Fruit fly (Drosophila melanogaster): Measurements from ENCODE around the gene CG5850.

Gene CG5850

DNA sequence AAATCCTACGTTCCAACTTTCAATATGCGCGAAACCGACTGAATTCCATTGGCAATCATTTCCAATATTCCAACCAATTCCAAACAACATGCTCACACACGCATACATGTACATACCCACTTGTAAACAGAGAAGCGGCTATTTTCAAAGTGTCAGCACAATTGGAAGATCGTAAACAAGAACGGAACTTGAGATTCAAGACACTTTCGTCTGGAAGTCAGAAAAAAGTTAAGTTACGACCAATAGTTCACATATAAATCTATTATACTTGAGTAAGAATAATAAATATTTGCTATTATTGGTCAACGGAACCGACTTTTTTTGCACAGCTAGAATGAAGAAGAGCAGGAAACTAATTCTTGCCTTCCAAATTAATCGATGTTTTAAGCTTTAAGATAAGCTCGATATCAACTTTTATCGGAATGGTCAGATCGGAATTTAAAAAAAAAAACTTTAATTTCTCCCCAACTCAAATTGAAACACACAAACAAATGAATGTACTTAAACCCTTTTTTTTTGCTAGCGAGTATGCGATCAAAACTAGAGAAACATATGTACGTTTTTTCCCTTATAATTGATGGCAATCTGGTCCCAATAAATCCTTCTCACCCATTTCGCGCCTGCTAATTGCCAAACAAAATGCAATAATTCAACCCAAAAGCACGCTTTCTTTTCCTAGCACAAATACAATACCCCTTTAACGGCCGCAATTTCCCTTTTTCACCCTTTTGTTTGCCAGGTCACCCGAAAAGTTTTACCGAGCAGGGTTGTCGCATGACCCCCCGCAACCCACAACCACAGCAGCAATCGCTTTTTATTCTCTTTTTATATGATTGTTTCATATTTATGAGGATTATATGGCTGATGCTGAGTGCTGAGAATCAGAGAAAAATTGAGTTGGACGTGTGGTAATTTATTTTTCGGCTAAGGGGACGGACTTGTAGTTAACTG is 38.9 kb upstream of the CG5850 start, which contains the start of the genes CG31875 and SoYb:
Gene CG31875, minus strand, starts transcription at position 329 of the 951 bp plus-strand sequence.
Gene SoYb, minus strand, starts transcription at position 329 of the 951 bp plus-strand sequence.
- TF ChIP-seq Snoo (tag; optimal IDR thresholded peaks at IDR 0.05) (no peak), CG10348 (GFP tag; IDR thresholded peaks at IDR 0.05) (no peak), Pif1A (GFP tag; optimal IDR thresholded peaks at IDR 0.05) (no peak), fd96Ca (GFP tag; IDR thresholded peaks at IDR 0.05) (no peak), CG9948 (tag; optimal IDR thresholded peaks at IDR 0.05) (no peak), rn (GFP tag; IDR thresholded peaks at IDR 0.05) (no peak), CG12605 (GFP tag; IDR thresholded peaks at IDR 0.05) (no peak), CG32121 (GFP tag; IDR thresholded peaks at IDR 0.05) (no peak), CG34367 (tag; optimal IDR thresholded peaks at IDR 0.05) (no peak)

- TF ChIP-seq EcR (GFP tag; optimal IDR thresholded peaks at IDR 0.05), result no peak
- TF ChIP-seq gl (tag; optimal IDR thresholded peaks at IDR 0.05), result no peak
- TF ChIP-seq CG10348 (GFP tag; IDR thresholded peaks at IDR 0.05), result no peak
- TF ChIP-seq CG9948 (tag; optimal IDR thresholded peaks at IDR 0.05), result no peak
- TF ChIP-seq CG12605 (GFP tag; IDR thresholded peaks at IDR 0.05), result no peak
- TF ChIP-seq CG8301 (tag; optimal IDR thresholded peaks at IDR 0.05), result no peak
- no peak for TF ChIP-seq Snoo (tag; optimal IDR thresholded peaks at IDR 0.05)
- TF ChIP-seq Pif1A (GFP tag; optimal IDR thresholded peaks at IDR 0.05), result no peak
- no peak for TF ChIP-seq CG14655 (GFP tag; optimal IDR thresholded peaks at IDR 0.05)
- no peak for TF ChIP-seq D1 (tag; optimal IDR thresholded peaks at IDR 0.05)
- no peak for TF ChIP-seq Pif1B (GFP tag; optimal IDR thresholded peaks at IDR 0.05)
- TF ChIP-seq fd96Ca (GFP tag; IDR thresholded peaks at IDR 0.05), result no peak
- no peak for TF ChIP-seq CG34367 (tag; optimal IDR thresholded peaks at IDR 0.05)
- TF ChIP-seq CG32121 (GFP tag; IDR thresholded peaks at IDR 0.05), result no peak
- TF ChIP-seq CG17806 (tag; optimal IDR thresholded peaks at IDR 0.05), result no peak
- TF ChIP-seq Ets98B (GFP tag; IDR thresholded peaks at IDR 0.05), result no peak
- TF ChIP-seq CG8159 (tag; optimal IDR thresholded peaks at IDR 0.05), result no peak
- no peak for TF ChIP-seq CG13204 (GFP tag; optimal IDR thresholded peaks at IDR 0.05)
Measured at dm6 chr2L:9996553-9996952, 32.8 kb upstream of the CG5850 start.

- no peak for TF ChIP-seq D1 (tag; optimal IDR thresholded peaks at IDR 0.05)
- TF ChIP-seq EcR (GFP tag; optimal IDR thresholded peaks at IDR 0.05), result no peak
- TF ChIP-seq Snoo (tag; optimal IDR thresholded peaks at IDR 0.05), result no peak
- TF ChIP-seq CG13204 (GFP tag; optimal IDR thresholded peaks at IDR 0.05), result no peak
- TF ChIP-seq gl (tag; optimal IDR thresholded peaks at IDR 0.05), result no peak
- no peak for TF ChIP-seq CG32121 (GFP tag; IDR thresholded peaks at IDR 0.05)
- no peak for TF ChIP-seq CG14655 (GFP tag; optimal IDR thresholded peaks at IDR 0.05)
- TF ChIP-seq CG12605 (GFP tag; IDR thresholded peaks at IDR 0.05), result no peak
- TF ChIP-seq CG17806 (tag; optimal IDR thresholded peaks at IDR 0.05), result no peak
Measured at dm6 chr2L:9994382-9994781, 30.6 kb upstream of the CG5850 start.

DNA sequence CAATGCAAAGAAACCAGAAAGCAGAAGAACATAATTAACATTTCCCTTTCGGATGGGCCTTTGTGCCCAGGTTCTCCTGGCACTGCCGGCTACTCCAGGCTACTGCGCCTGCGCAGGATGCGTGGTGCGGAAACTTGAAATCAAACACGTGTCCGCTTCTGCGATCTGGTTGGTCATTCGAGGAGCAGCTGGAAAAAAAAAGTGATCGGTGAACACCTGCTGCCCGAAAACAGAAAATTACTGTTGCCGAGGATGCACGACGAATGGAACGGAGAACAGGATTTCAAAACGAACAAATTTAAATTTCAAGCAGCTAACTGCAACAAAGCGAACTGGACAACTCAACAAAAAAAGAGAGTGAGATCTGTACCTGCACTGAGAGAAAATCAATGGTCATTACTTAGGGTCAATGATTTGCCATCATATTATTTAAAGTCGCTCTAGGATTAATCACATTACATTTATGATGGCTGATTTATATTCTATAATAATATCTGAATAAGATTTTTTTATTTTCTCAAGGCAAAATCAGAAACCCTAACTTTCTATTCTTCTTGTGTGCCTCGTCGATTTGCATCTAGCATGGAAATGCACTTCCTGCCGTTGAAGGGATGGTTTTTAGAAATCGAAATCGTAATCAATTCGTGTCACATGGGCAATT is 26.2 kb upstream of the CG5850 start:
- TF ChIP-seq Pif1B (GFP tag; optimal IDR thresholded peaks at IDR 0.05), result no peak
- peak; percentile 9 for TF ChIP-seq CG34367 (tag; optimal IDR thresholded peaks at IDR 0.05)
- TF ChIP-seq CG12605 (GFP tag; IDR thresholded peaks at IDR 0.05), result no peak
- no peak for TF ChIP-seq rn (GFP tag; IDR thresholded peaks at IDR 0.05)
- no peak for TF ChIP-seq EcR (GFP tag; optimal IDR thresholded peaks at IDR 0.05)
- no peak for TF ChIP-seq CG8301 (tag; optimal IDR thresholded peaks at IDR 0.05)
- no peak for TF ChIP-seq fd96Ca (GFP tag; IDR thresholded peaks at IDR 0.05)
- no peak for TF ChIP-seq CG13204 (GFP tag; optimal IDR thresholded peaks at IDR 0.05)
- no peak for TF ChIP-seq CG4496 (GFP tag; IDR thresholded peaks at IDR 0.05)
- no peak for TF ChIP-seq CG14655 (GFP tag; optimal IDR thresholded peaks at IDR 0.05)
- TF ChIP-seq CG8159 (tag; optimal IDR thresholded peaks at IDR 0.05), result peak; percentile 65
- peak; percentile 48 for TF ChIP-seq CG17806 (tag; optimal IDR thresholded peaks at IDR 0.05)
- no peak for TF ChIP-seq CG32121 (GFP tag; IDR thresholded peaks at IDR 0.05)
- TF ChIP-seq gl (tag; optimal IDR thresholded peaks at IDR 0.05), result no peak
- TF ChIP-seq D1 (tag; optimal IDR thresholded peaks at IDR 0.05), result no peak
- peak; percentile 25 for TF ChIP-seq CG15710 (tag; optimal IDR thresholded peaks at IDR 0.05)
- TF ChIP-seq Ets98B (GFP tag; IDR thresholded peaks at IDR 0.05), result no peak
- peak; percentile 32 for TF ChIP-seq CG9948 (tag; optimal IDR thresholded peaks at IDR 0.05)
- TF ChIP-seq Snoo (tag; optimal IDR thresholded peaks at IDR 0.05), result peak; percentile 47
- TF ChIP-seq Pif1A (GFP tag; optimal IDR thresholded peaks at IDR 0.05), result peak; percentile 20
- TF ChIP-seq CG10348 (GFP tag; IDR thresholded peaks at IDR 0.05), result no peak

dm6 chr2L:9989275-9989674 is 25.5 kb upstream of the CG5850 start:
- TF ChIP-seq CG8159 (tag; optimal IDR thresholded peaks at IDR 0.05), result no peak
- no peak for TF ChIP-seq CG12605 (GFP tag; IDR thresholded peaks at IDR 0.05)
- no peak for TF ChIP-seq fd96Ca (GFP tag; IDR thresholded peaks at IDR 0.05)
- TF ChIP-seq gl (tag; optimal IDR thresholded peaks at IDR 0.05), result no peak
- TF ChIP-seq CG32121 (GFP tag; IDR thresholded peaks at IDR 0.05), result no peak
- TF ChIP-seq CG13204 (GFP tag; optimal IDR thresholded peaks at IDR 0.05), result no peak
- no peak for TF ChIP-seq CG9948 (tag; optimal IDR thresholded peaks at IDR 0.05)
- TF ChIP-seq Snoo (tag; optimal IDR thresholded peaks at IDR 0.05), result no peak
- no peak for TF ChIP-seq D1 (tag; optimal IDR thresholded peaks at IDR 0.05)
- TF ChIP-seq CG15710 (tag; optimal IDR thresholded peaks at IDR 0.05), result no peak
- TF ChIP-seq CG10348 (GFP tag; IDR thresholded peaks at IDR 0.05), result no peak
- no peak for TF ChIP-seq rn (GFP tag; IDR thresholded peaks at IDR 0.05)

Measured in whole organism, pupa.